Fruit fly (Drosophila melanogaster) whole organism: ENCODE measurements around the gene Fum1.

ENCODE experiments used
- EcR ChIP-seq, 2 experiments: fragments of >200 bp; optimal IDR thresholded peaks; 2 replicates each; lab custom pipeline; 2017; ENCODE audit warnings: missing biosample characterization in 2 of 2, missing genetic modification characterization in 2 of 2, missing genetic modification reagents in 2 of 2
- psq ChIP-seq: fragments of >200 bp; optimal IDR thresholded peaks from 2 replicates; lab custom pipeline; 2017

DNA sequence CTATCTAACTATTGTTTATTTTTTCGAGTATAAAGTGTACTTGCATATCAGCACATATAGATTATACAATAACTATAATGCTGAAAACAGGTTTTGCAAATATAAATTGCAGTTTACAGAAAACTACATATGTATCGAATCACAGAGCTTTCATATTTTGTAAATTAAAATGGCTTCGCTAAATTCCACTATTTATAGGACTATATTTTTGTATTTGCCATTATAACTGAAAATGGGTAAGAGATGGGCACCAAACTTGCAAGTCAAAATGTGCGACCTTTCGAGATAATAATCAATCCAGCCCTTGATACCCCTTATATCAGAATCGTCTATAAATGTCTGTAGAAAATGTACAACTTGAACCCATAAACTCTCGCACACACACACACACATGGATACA is 25.0 kb downstream of the Fum1 start:
- TF ChIP-seq EcR (GFP tag; optimal IDR thresholded peaks at IDR 0.05; lab: Kevin White, UChicago) = no peak
- TF ChIP-seq psq (lab: Kevin White, UChicago) = no peak
